Worm (Caenorhabditis elegans) whole organism, L1 larva: ENCODE results near the gene srsx-14.
A peak's percentile ranks its signal among the peaks of the same experiment; 100 is the strongest.

Experiments
- C34B4.2 ChIP-seq: sonication (generic microtip); optimal IDR thresholded peaks from 2 replicates; lab custom pipeline; 2017; ENCODE audit warnings: mild to moderate bottlenecking, missing genetic modification characterization, missing compliant biosample characterization
- F16B12.6 ChIP-seq: fragments of 150-350 bp; optimal IDR thresholded peaks from 2 replicates; lab custom pipeline; 2014; ENCODE audit warnings: missing biosample characterization, missing genetic modification characterization
- aha-1 ChIP-seq: fragments of 150-350 bp; optimal IDR thresholded peaks from 2 replicates; lab custom pipeline; 2014; ENCODE audit warnings: missing biosample characterization, missing genetic modification characterization
- aly-2 ChIP-seq: fragments of 150-350 bp; optimal IDR thresholded peaks from 2 replicates; lab custom pipeline; 2014; ENCODE audit warnings: missing biosample characterization, missing genetic modification characterization
- ama-1 ChIP-seq: fragments of 150-350 bp; optimal IDR thresholded peaks from 2 replicates; lab custom pipeline; 2014
- ceh-8 ChIP-seq: fragments of 200-800 bp; sonication (Bioruptor generic); optimal IDR thresholded peaks from 2 replicates; lab custom pipeline; 2018; ENCODE audit warnings: mild to moderate bottlenecking, missing genetic modification characterization, moderate library complexity, missing compliant biosample characterization
- ceh-82 ChIP-seq, 3 experiments: fragments of 150-350 bp in 1 of 3; sonication (generic microtip) in 2 of 3; optimal IDR thresholded peaks; 2 replicates each; lab custom pipeline; 2014 to 2017; ENCODE audit warnings: missing biosample characterization in 3 of 3, missing genetic modification characterization in 3 of 3
- ceh-88 ChIP-seq: fragments of 200-800 bp; sonication (Bioruptor generic); IDR thresholded peaks from 2 replicates; pipeline ENCODE4 v1.3.6; 2022; ENCODE audit warnings: missing genetic modification characterization, missing compliant biosample characterization
- dsc-1 ChIP-seq: sonication (generic microtip); optimal IDR thresholded peaks from 2 replicates; lab custom pipeline; 2016; ENCODE audit warnings: mild to moderate bottlenecking, missing genetic modification characterization, missing compliant biosample characterization
- efl-3 ChIP-seq: fragments of 200-800 bp; sonication (Bioruptor generic); optimal IDR thresholded peaks from 2 replicates; lab custom pipeline; 2018; ENCODE audit warnings: mild to moderate bottlenecking, missing genetic modification characterization, missing compliant biosample characterization
- egl-13 ChIP-seq: sonication (generic microtip); optimal IDR thresholded peaks from 2 replicates; lab custom pipeline; 2016; ENCODE audit warnings: missing genotype, missing genetic modification reagents, missing genetic modification characterization, missing compliant biosample characterization
- egl-27 ChIP-seq, 2 experiments: fragments of 150-350 bp in 1 of 2; sonication (generic microtip); optimal IDR thresholded peaks; 3 replicates each; lab custom pipeline; 2017 to 2018; ENCODE audit warnings: missing biosample characterization in 2 of 2, missing genetic modification characterization in 2 of 2, missing genetic modification reagents in 2 of 2
- elt-3 ChIP-seq, 6 experiments: fragments of 150-350 bp in 1 of 6; sonication (generic microtip); optimal IDR thresholded peaks; 2 replicates each; lab custom pipeline; 2017 to 2018; ENCODE audit warnings: missing biosample characterization in 6 of 6, missing genetic modification characterization in 6 of 6, inconsistent platforms in 1 of 6
- ets-5 ChIP-seq: fragments of 200-800 bp; sonication (Bioruptor generic); IDR thresholded peaks from 2 replicates; pipeline ENCODE4 v1.3.6; 2022; ENCODE audit warnings: missing genetic modification characterization, missing compliant biosample characterization
- fos-1 ChIP-seq: fragments of 150-350 bp; optimal IDR thresholded peaks from 2 replicates; lab custom pipeline; 2014; ENCODE audit warnings: missing biosample characterization, missing genetic modification characterization
- grh-1 ChIP-seq: fragments of 200-800 bp; sonication (Bioruptor generic); IDR thresholded peaks from 2 replicates; pipeline ENCODE4 v1.3.6; 2022; ENCODE audit warnings: missing genetic modification reagents, missing genetic modification characterization, missing compliant biosample characterization
- hlh-17 ChIP-seq: fragments of 200-800 bp; sonication (Bioruptor generic); optimal IDR thresholded peaks from 2 replicates; lab custom pipeline; 2018; ENCODE audit warnings: missing genetic modification characterization, mild to moderate bottlenecking, missing compliant biosample characterization, moderate library complexity, borderline replicate concordance
- irx-1 ChIP-seq: sonication (generic microtip); optimal IDR thresholded peaks from 2 replicates; lab custom pipeline; 2016; ENCODE audit warnings: missing genetic modification characterization, missing compliant biosample characterization
- lin-13 ChIP-seq: fragments of 150-350 bp; optimal IDR thresholded peaks from 2 replicates; lab custom pipeline; 2014; ENCODE audit warnings: missing biosample characterization, missing genetic modification reagents, missing genetic modification characterization
- lin-15B ChIP-seq: fragments of 150-350 bp; sonication (generic microtip); optimal IDR thresholded peaks from 3 replicates; lab custom pipeline; 2014; ENCODE audit warnings: missing biosample characterization, missing genetic modification characterization
- lin-35 ChIP-seq, 2 experiments: fragments of 150-350 bp; optimal IDR thresholded peaks; 2 replicates each; lab custom pipeline; 2014; ENCODE audit warnings: missing biosample characterization in 2 of 2, missing genetic modification characterization in 2 of 2, missing genetic modification reagents in 2 of 2
- lin-39 ChIP-seq: fragments of 150-350 bp; optimal IDR thresholded peaks from 2 replicates; lab custom pipeline; 2014; ENCODE audit warnings: missing biosample characterization, missing genetic modification reagents, missing genetic modification characterization
- lir-3 ChIP-seq: sonication (generic microtip); optimal IDR thresholded peaks from 2 replicates; lab custom pipeline; 2016; ENCODE audit warnings: mild to moderate bottlenecking, missing genetic modification characterization, moderate library complexity, missing compliant biosample characterization; ENCODE audit not compliant: poor library complexity
- lsy-2 ChIP-seq, 2 experiments: fragments of 150-350 bp; optimal IDR thresholded peaks; 2 replicates each; lab custom pipeline; 2014; ENCODE audit warnings: missing biosample characterization in 2 of 2, missing genetic modification characterization in 2 of 2
- mdl-1 ChIP-seq, 2 experiments: fragments of 150-350 bp; optimal IDR thresholded peaks; 2 replicates each; lab custom pipeline; 2014 to 2017; ENCODE audit warnings: missing biosample characterization in 2 of 2, missing genetic modification characterization in 2 of 2, inconsistent platforms in 1 of 2
- mep-1 ChIP-seq: fragments of 150-350 bp; optimal IDR thresholded peaks from 2 replicates; lab custom pipeline; 2014; ENCODE audit warnings: missing biosample characterization, missing genetic modification characterization
- nhr-11 ChIP-seq: fragments of 150-350 bp; optimal IDR thresholded peaks from 2 replicates; lab custom pipeline; 2014; ENCODE audit warnings: missing biosample characterization, missing genetic modification characterization
- nhr-19 ChIP-seq: fragments of 200-800 bp; sonication (Bioruptor generic); conservative IDR thresholded peaks from 2 replicates; pipeline ENCODE4 v1.3.6; 2022; ENCODE audit warnings: missing genetic modification characterization, missing compliant biosample characterization
- nhr-47 ChIP-seq: sonication (generic microtip); optimal IDR thresholded peaks from 2 replicates; lab custom pipeline; 2016; ENCODE audit warnings: mild to moderate bottlenecking, missing genetic modification characterization, moderate library complexity, missing compliant biosample characterization
- nhr-84 ChIP-seq: sonication (generic microtip); optimal IDR thresholded peaks from 2 replicates; lab custom pipeline; 2017; ENCODE audit warnings: missing biosample characterization, missing genetic modification characterization
- nhr-85 ChIP-seq: sonication (generic microtip); peaks from one replicate; lab custom pipeline; 2016; ENCODE audit warnings: missing genetic modification characterization, inconsistent platforms, missing compliant biosample characterization
- pqm-1 ChIP-seq: sonication (generic microtip); optimal IDR thresholded peaks from 3 replicates; lab custom pipeline; 2017; ENCODE audit warnings: missing biosample characterization, missing genetic modification characterization
- rnt-1 ChIP-seq: sonication (generic microtip); optimal IDR thresholded peaks from 2 replicates; lab custom pipeline; 2016; ENCODE audit warnings: mild to moderate bottlenecking, missing genetic modification characterization, moderate library complexity, missing compliant biosample characterization
- skn-1 ChIP-seq: fragments of 150-350 bp; optimal IDR thresholded peaks from 2 replicates; lab custom pipeline; 2014; ENCODE audit warnings: missing biosample characterization, missing genetic modification characterization
- snpc-4 ChIP-seq: fragments of 150-350 bp; optimal IDR thresholded peaks from 2 replicates; lab custom pipeline; 2014; ENCODE audit warnings: missing biosample characterization, missing genetic modification characterization
- snu-23 ChIP-seq: sonication (generic microtip); optimal IDR thresholded peaks from 2 replicates; lab custom pipeline; 2016; ENCODE audit warnings: missing genetic modification characterization, missing compliant biosample characterization
- sptf-1 ChIP-seq: fragments of 150-350 bp; optimal IDR thresholded peaks from 2 replicates; lab custom pipeline; 2014; ENCODE audit warnings: missing biosample characterization, missing genetic modification characterization
- sup-37 ChIP-seq: fragments of 200-800 bp; sonication (Bioruptor generic); optimal IDR thresholded peaks from 2 replicates; lab custom pipeline; 2018; ENCODE audit warnings: mild to moderate bottlenecking, missing genetic modification characterization, missing compliant biosample characterization
- swsn-7 ChIP-seq: sonication (generic microtip); optimal IDR thresholded peaks from 2 replicates; lab custom pipeline; 2016; ENCODE audit warnings: missing genetic modification characterization, missing compliant biosample characterization
- unc-30 ChIP-seq: sonication (generic microtip); optimal IDR thresholded peaks from 2 replicates; lab custom pipeline; 2017; ENCODE audit warnings: missing biosample characterization, missing genetic modification characterization
- unc-62 ChIP-seq: fragments of 150-350 bp; optimal IDR thresholded peaks from 2 replicates; lab custom pipeline; 2014; ENCODE audit warnings: missing biosample characterization, missing genetic modification reagents, missing genetic modification characterization
- unc-86 ChIP-seq: sonication (generic microtip); optimal IDR thresholded peaks from 2 replicates; lab custom pipeline; 2016; ENCODE audit warnings: missing genetic modification characterization, missing compliant biosample characterization
- unc-98 ChIP-seq: fragments of 200-800 bp; sonication (Bioruptor generic); IDR thresholded peaks from 2 replicates; pipeline ENCODE4 v1.3.6; 2022; ENCODE audit warnings: missing genetic modification characterization, missing compliant biosample characterization
- xbp-1 ChIP-seq: sonication (generic microtip); optimal IDR thresholded peaks from 2 replicates; lab custom pipeline; 2016; ENCODE audit warnings: missing genetic modification characterization, missing compliant biosample characterization
- zag-1 ChIP-seq: fragments of 150-350 bp; optimal IDR thresholded peaks from 2 replicates; lab custom pipeline; 2014; ENCODE audit warnings: missing biosample characterization, missing genetic modification characterization
- ztf-11 ChIP-seq, 2 experiments: sonication (generic microtip); optimal IDR thresholded peaks; 2 replicates each; lab custom pipeline; 2016 to 2017; ENCODE audit warnings: missing genetic modification characterization in 2 of 2, missing biosample characterization in 1 of 2, missing compliant biosample characterization in 1 of 2

The srsx-14 gene

DNA sequence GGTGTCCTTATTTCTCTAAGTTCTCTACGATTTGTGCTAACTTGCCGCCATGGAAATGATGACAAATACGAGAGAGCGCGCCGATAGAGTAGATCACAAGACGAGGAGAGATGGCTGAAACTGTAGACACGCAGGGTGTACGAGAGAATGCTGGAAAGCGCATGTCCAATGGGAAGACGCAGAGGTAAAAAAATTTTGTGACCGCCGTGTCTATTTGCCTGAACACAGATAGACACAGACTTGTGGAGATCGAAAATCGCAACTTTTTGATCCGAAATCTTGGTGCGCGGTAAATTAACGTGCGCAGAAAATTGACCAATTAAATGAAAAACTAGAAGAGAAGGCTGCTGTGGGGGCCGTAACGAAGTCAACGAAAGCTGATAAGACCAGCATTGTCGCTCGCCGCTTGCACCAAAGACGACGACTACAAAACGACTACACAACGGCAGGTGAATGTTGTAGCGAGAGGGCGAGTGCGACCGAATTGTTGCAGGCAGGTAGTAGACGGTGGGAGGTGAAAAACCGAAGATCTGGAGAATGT lies 30.2 kb upstream of the srsx-14 start (continued):
- peak; percentile 93 for TF ChIP-seq snu-23 (GFP tag; lab: Kevin White, UChicago)
- peak; percentile 53 for TF ChIP-seq aha-1 (tag; lab: Kevin White, UChicago)
- peak; percentile 71 for TF ChIP-seq rnt-1 (tag; lab: Kevin White, UChicago)
- no peak for TF ChIP-seq aly-2
- TF ChIP-seq unc-86 (tag; lab: Kevin White, UChicago): peak; percentile 1
- peak; percentile 69 to 79 for TF ChIP-seq lin-35 (GFP tag; optimal IDR thresholded peaks at IDR 0.05; lab: Kevin White, UChicago)
- no peak for TF ChIP-seq unc-30 (tag; lab: Kevin White, UChicago)
- TF ChIP-seq irx-1 (tag; lab: Kevin White, UChicago): peak; percentile 75
- TF ChIP-seq F16B12.6 (tag; lab: Kevin White, UChicago): no peak
- TF ChIP-seq grh-1 (GFP tag; lab: Robert Waterston, UW): peak; percentile 70
- no peak for TF ChIP-seq lin-39 (tag; lab: Kevin White, UChicago)
- TF ChIP-seq nhr-47 (tag; lab: Kevin White, UChicago): peak; percentile 87
- peak; percentile 67 for TF ChIP-seq nhr-11
- TF ChIP-seq C34B4.2 (tag; lab: Kevin White, UChicago): no peak
- TF ChIP-seq egl-27 (tag; optimal IDR thresholded peaks at IDR 0.05; lab: Kevin White, UChicago): peak in 1 of 2 experiments; percentile 79
- peak; percentile 50 for TF ChIP-seq mep-1 (tag; lab: Kevin White, UChicago)
- TF ChIP-seq ztf-11 (tag; optimal IDR thresholded peaks at IDR 0.05; lab: Kevin White, UChicago): no peak
- no peak for TF ChIP-seq skn-1 (tag; lab: Kevin White, UChicago)
- TF ChIP-seq unc-98 (GFP tag; lab: Robert Waterston, UW): peak; percentile 36; the same call in 1 of the 2 replicates
- TF ChIP-seq lin-13 (GFP tag; lab: Kevin White, UChicago): peak; percentile 70
- peak; percentile 56; the same call in 1 of the 2 replicates for TF ChIP-seq ceh-88 (GFP tag; lab: Robert Waterston, UW)
- no peak for TF ChIP-seq unc-62
- no peak for TF ChIP-seq lin-15B (tag; lab: Kevin White, UChicago)
- peak; percentile 13 to 71 (median 69) for TF ChIP-seq ceh-82 (tag; optimal IDR thresholded peaks at IDR 0.05; lab: Kevin White, UChicago)
- peak; percentile 80 for TF ChIP-seq nhr-19 (GFP tag; lab: Robert Waterston, UW)
- peak; percentile 99 for TF ChIP-seq nhr-85 (tag; lab: Kevin White, UChicago)
- no peak for TF ChIP-seq pqm-1 (tag; lab: Kevin White, UChicago)
- peak; percentile 47 for TF ChIP-seq lir-3 (tag; lab: Kevin White, UChicago)
- peak in 1 of 2 experiments; percentile 82 for TF ChIP-seq mdl-1 (tag; optimal IDR thresholded peaks at IDR 0.05; lab: Kevin White, UChicago)
- TF ChIP-seq lsy-2 (tag; optimal IDR thresholded peaks at IDR 0.05; lab: Kevin White, UChicago): peak; percentile 73 to 81
- peak; percentile 18 for TF ChIP-seq sup-37 (GFP tag; lab: Kevin White, UChicago)
- peak; percentile 48 for TF ChIP-seq fos-1 (tag; lab: Kevin White, UChicago)
- TF ChIP-seq zag-1 (tag; lab: Kevin White, UChicago): no peak
- TF ChIP-seq ets-5 (GFP tag; lab: Robert Waterston, UW): no peak
- TF ChIP-seq nhr-84 (tag; lab: Kevin White, UChicago): no peak
- TF ChIP-seq dsc-1 (tag; lab: Kevin White, UChicago): peak; percentile 44
- TF ChIP-seq swsn-7 (tag; lab: Kevin White, UChicago): peak; percentile 81
- TF ChIP-seq xbp-1 (tag; lab: Kevin White, UChicago): peak; percentile 71
- peak in 3 of 6 experiments; percentile 51 to 83 (median 73) for TF ChIP-seq elt-3 (tag; optimal IDR thresholded peaks at IDR 0.05; lab: Kevin White, UChicago)
- TF ChIP-seq egl-13 (tag; lab: Kevin White, UChicago): no peak
- no peak for TF ChIP-seq hlh-17
- TF ChIP-seq efl-3 (GFP tag; lab: Kevin White, UChicago): no peak
- peak; percentile 54 for TF ChIP-seq snpc-4 (tag; lab: Kevin White, UChicago)
- TF ChIP-seq ama-1 (lab: Kevin White, UChicago): no peak
- no peak for TF ChIP-seq sptf-1 (tag; lab: Kevin White, UChicago)
- no peak for TF ChIP-seq ceh-8 (GFP tag; lab: Kevin White, UChicago)
- TF ChIP-seq, all 84 proteins: peak for 48
